Worm (Caenorhabditis elegans) whole organism, young adult: ENCODE measurements around the gene bath-39.

ENCODE experiments used
- F10E7.11 ChIP-seq: sonication (generic microtip); optimal IDR thresholded peaks from 2 replicates; lab custom pipeline; 2017; ENCODE audit warnings: mild to moderate bottlenecking, missing genetic modification characterization, moderate library complexity, missing compliant biosample characterization
- T26A5.8 ChIP-seq: sonication (generic microtip); optimal IDR thresholded peaks from 2 replicates; lab custom pipeline; 2016; ENCODE audit warnings: missing genetic modification characterization, missing compliant biosample characterization
- ama-1 ChIP-seq, 3 experiments: fragments of 150-350 bp in 1 of 3; sonication (generic microtip) in 2 of 3; optimal IDR thresholded peaks; 2 replicates each; lab custom pipeline; 2014 to 2018; ENCODE audit warnings: missing biosample characterization in 2 of 3, missing genetic modification characterization in 2 of 3, missing genetic modification reagents in 2 of 3
- ceh-40 ChIP-seq: fragments of 200-800 bp; sonication (Bioruptor generic); IDR thresholded peaks from 2 replicates; pipeline ENCODE4 v1.3.6; 2022; ENCODE audit warnings: missing genetic modification characterization, missing compliant biosample characterization
- dpff-1 ChIP-seq: sonication (generic microtip); optimal IDR thresholded peaks from 2 replicates; lab custom pipeline; 2017; ENCODE audit warnings: mild to moderate bottlenecking, missing genetic modification characterization, missing compliant biosample characterization
- hmg-1.2 ChIP-seq: fragments of 200-800 bp; sonication (Bioruptor generic); IDR thresholded peaks from 2 replicates; pipeline ENCODE4 v1.3.6; 2022; ENCODE audit warnings: missing genetic modification reagents, missing genetic modification characterization, missing compliant biosample characterization
- mcd-1 ChIP-seq: fragments of 200-800 bp; sonication (Bioruptor generic); IDR thresholded peaks from 2 replicates; pipeline ENCODE4 v1.3.6; 2022; ENCODE audit warnings: missing genetic modification reagents, missing genetic modification characterization, missing compliant biosample characterization
- nfya-1 ChIP-seq: sonication (generic microtip); optimal IDR thresholded peaks from 2 replicates; lab custom pipeline; 2017; ENCODE audit warnings: antibody characterized with exemption, missing compliant biosample characterization, missing genetic modification characterization, borderline replicate concordance; ENCODE audit not compliant: insufficient read depth
- pha-4 ChIP-seq: fragments of 150-350 bp; sonication (generic microtip); optimal IDR thresholded peaks from 2 replicates; lab custom pipeline; 2014; ENCODE audit warnings: missing biosample characterization, missing genetic modification reagents, missing genetic modification characterization
- repo-1 ChIP-seq: sonication (generic microtip); optimal IDR thresholded peaks from 2 replicates; lab custom pipeline; 2017; ENCODE audit warnings: mild to moderate bottlenecking, missing genetic modification characterization, missing compliant biosample characterization
- sptf-2 ChIP-seq: fragments of 200-800 bp; sonication (Bioruptor generic); optimal IDR thresholded peaks from 2 replicates; lab custom pipeline; 2018; ENCODE audit warnings: mild to moderate bottlenecking, missing genetic modification characterization, missing compliant biosample characterization
- tbx-9 ChIP-seq: sonication (generic microtip); optimal IDR thresholded peaks from 2 replicates; lab custom pipeline; 2016; ENCODE audit warnings: borderline replicate concordance, missing genetic modification characterization, inconsistent platforms, missing compliant biosample characterization
- ztf-25 ChIP-seq: fragments of 200-800 bp; sonication (Bioruptor generic); IDR thresholded peaks from 2 replicates; pipeline ENCODE4 v1.3.6; 2022; ENCODE audit warnings: missing genetic modification reagents, missing genetic modification characterization, missing compliant biosample characterization

ce11 chrV:13411225-13411991, 47.9 kb upstream of the bath-39 start:
- TF ChIP-seq T26A5.8 (tag; lab: Kevin White, UChicago) (no peak), nfya-1 (tag; lab: Kevin White, UChicago) (no peak), dpff-1 (no peak), repo-1 (tag; lab: Kevin White, UChicago) (no peak), F10E7.11 (tag; lab: Kevin White, UChicago) (no peak), sptf-2 (GFP tag; lab: Kevin White, UChicago) (no peak), ceh-40 (no peak), hmg-1.2 (no peak), mcd-1 (GFP tag; lab: Robert Waterston, UW) (no peak), pha-4 (tag; lab: Kevin White, UChicago) (no peak), ztf-25 (no peak), tbx-9 (tag; lab: Kevin White, UChicago) (no peak), ama-1 (optimal IDR thresholded peaks at IDR 0.05; lab: Kevin White, UChicago) (no peak), ama-1 (GFP tag; optimal IDR thresholded peaks at IDR 0.05; lab: Kevin White, UChicago) (no peak)
